Fruit fly (Drosophila melanogaster) whole organism, adult: ENCODE data around the gene Pss.

Experiments
- CG11617 ChIP-seq: fragments of 200-800 bp; sonication (Bioruptor generic); optimal IDR thresholded peaks from 2 replicates; lab custom pipeline; 2017; ENCODE audit warnings: mild to moderate bottlenecking, missing biosample characterization, missing genetic modification reagents, missing genetic modification characterization
- CG14711 ChIP-seq: fragments of 200-800 bp; sonication (Bioruptor generic); optimal IDR thresholded peaks from 2 replicates; lab custom pipeline; 2018; ENCODE audit warnings: missing biosample characterization, mild to moderate bottlenecking, missing genetic modification characterization, moderate library complexity
- CG1620 ChIP-seq: fragments of 200-800 bp; sonication (Bioruptor generic); optimal IDR thresholded peaks from 2 replicates; lab custom pipeline; 2016; ENCODE audit warnings: missing biosample characterization, missing genetic modification characterization
- CG33017 ChIP-seq: fragments of 200-800 bp; sonication (Bioruptor generic); optimal IDR thresholded peaks from 2 replicates; lab custom pipeline; 2018; ENCODE audit warnings: missing biosample characterization, mild to moderate bottlenecking, missing genetic modification characterization, moderate library complexity
- CG7101 ChIP-seq: fragments of 200-800 bp; sonication (Bioruptor generic); optimal IDR thresholded peaks from 2 replicates; lab custom pipeline; 2018; ENCODE audit warnings: missing biosample characterization, mild to moderate bottlenecking, missing genetic modification characterization, moderate library complexity
- Clk ChIP-seq: fragments of 200-800 bp; sonication (Bioruptor generic); optimal IDR thresholded peaks from 2 replicates; lab custom pipeline; 2017; ENCODE audit warnings: missing biosample characterization, missing genetic modification characterization
- pad ChIP-seq: fragments of 200-800 bp; sonication (Bioruptor generic); optimal IDR thresholded peaks from 3 replicates; lab custom pipeline; 2017; ENCODE audit warnings: missing biosample characterization, missing genetic modification characterization, mild to moderate bottlenecking, moderate library complexity, missing genetic modification reagents

- TF ChIP-seq Clk (no peak), pad (GFP tag; lab: Kevin White, UChicago) (peak; percentile 47), CG7101 (peak; percentile 74), CG33017 (tag; lab: Kevin White, UChicago) (peak; percentile 74), CG1620 (GFP tag; lab: Kevin White, UChicago) (no peak), CG11617 (GFP tag; lab: Kevin White, UChicago) (peak; percentile 40), CG14711 (tag; lab: Kevin White, UChicago) (peak; percentile 60)
These were observed 52.8 kb downstream of the Pss start, which contains the start of the genes CG32428 and CG5969 for dm6 chr3L:20473021-20473799.
